Fruit fly (Drosophila melanogaster): Measurements from ENCODE around the gene CG7102.

CG7102 gene

DNA sequence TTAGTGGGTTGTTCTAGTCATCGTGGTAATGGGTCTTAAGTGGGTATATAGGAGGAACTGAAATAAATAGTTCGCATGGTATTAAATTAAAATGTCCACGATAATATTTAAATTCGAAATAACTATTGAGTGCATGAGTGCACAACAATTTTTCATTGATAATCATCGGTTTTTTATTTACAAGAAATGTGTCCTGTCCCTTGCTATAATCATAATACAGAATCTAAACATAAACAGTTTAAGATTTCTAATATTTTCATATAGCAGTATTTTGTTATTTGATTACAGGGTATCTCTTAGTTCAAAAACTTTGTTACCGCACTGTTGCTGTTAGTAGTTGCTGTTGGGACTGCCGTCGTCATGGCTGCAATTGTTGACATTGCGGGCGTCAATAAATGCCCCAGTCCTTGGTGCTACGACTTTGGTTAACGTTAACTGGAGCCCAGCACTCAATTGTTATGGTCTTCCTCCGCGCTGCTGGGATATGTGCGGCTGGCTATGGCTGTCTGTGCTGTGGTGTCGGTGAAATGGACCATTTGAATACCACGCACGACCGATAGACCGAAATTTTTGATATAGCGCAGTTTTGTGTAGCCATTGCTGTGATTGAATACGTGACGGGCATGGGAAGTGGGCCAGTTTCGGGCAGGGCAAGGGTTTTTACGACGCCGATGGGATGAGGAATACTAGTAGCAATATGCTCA is 15.3 kb downstream of the CG7102 start (continued):
- no peak for TF ChIP-seq Deaf1 (tag; optimal IDR thresholded peaks at IDR 0.05)
- TF ChIP-seq Side (GFP tag; optimal IDR thresholded peaks at IDR 0.05): no peak
- no peak for TF ChIP-seq CG2202 (tag; optimal IDR thresholded peaks at IDR 0.05)
- no peak for TF ChIP-seq Camta (GFP tag; optimal IDR thresholded peaks at IDR 0.05)
- TF ChIP-seq CG31365 (tag; optimal IDR thresholded peaks at IDR 0.05): no peak
- no peak for TF ChIP-seq CG1792 (GFP tag; optimal IDR thresholded peaks at IDR 0.05)
- TF ChIP-seq caup (GFP tag; optimal IDR thresholded peaks at IDR 0.05; ENCODE audit: severe bottlenecking): peak; percentile 58
- TF ChIP-seq sens-2 (GFP tag; IDR thresholded peaks at IDR 0.05): no peak
- TF ChIP-seq wdn (GFP tag; IDR thresholded peaks at IDR 0.05): no peak
- 0 out of 2 replicates have a peak, but pooled peaks have one; percentile 23 for TF ChIP-seq CG14667 (GFP tag; IDR thresholded peaks at IDR 0.05)
- TF ChIP-seq CG34422 (GFP tag; IDR thresholded peaks at IDR 0.05): no peak
- TF ChIP-seq disco-r (GFP tag; optimal IDR thresholded peaks at IDR 0.05): peak; percentile 20
- peak; percentile 27 for TF ChIP-seq pum (GFP tag; optimal IDR thresholded peaks at IDR 0.05)
- no peak for TF ChIP-seq Gsc (GFP tag; IDR thresholded peaks at IDR 0.05)
- TF ChIP-seq CG2120 (GFP tag; optimal IDR thresholded peaks at IDR 0.05): peak; percentile 77
- peak; percentile 41 for TF ChIP-seq mam (GFP tag; optimal IDR thresholded peaks at IDR 0.05)
- TF ChIP-seq Doc2 (GFP tag; IDR thresholded peaks at IDR 0.05): no peak
- TF ChIP-seq CG13287 (GFP tag; IDR thresholded peaks at IDR 0.05; ENCODE audit: partially characterized antibody): no peak
- peak; percentile 65 for TF ChIP-seq CG8924 (tag; optimal IDR thresholded peaks at IDR 0.05)
- TF ChIP-seq emc (GFP tag; optimal IDR thresholded peaks at IDR 0.05): no peak
- TF ChIP-seq BEAF-32 (GFP tag; optimal IDR thresholded peaks at IDR 0.05): no peak
- TF ChIP-seq vnd (GFP tag; IDR thresholded peaks at IDR 0.05; ENCODE audit: partially characterized antibody): no peak
- TF ChIP-seq Nf-YA (GFP tag; IDR thresholded peaks at IDR 0.05): no peak
- TF ChIP-seq dm (GFP tag; optimal IDR thresholded peaks at IDR 0.05): no peak
- TF ChIP-seq pita (GFP tag; optimal IDR thresholded peaks at IDR 0.05): no peak
- TF ChIP-seq Eip74EF (GFP tag; optimal IDR thresholded peaks at IDR 0.05): no peak
- TF ChIP-seq CG7987 (GFP tag; optimal IDR thresholded peaks at IDR 0.05): no peak
- TF ChIP-seq CG11456 (GFP tag; IDR thresholded peaks at IDR 0.05): no peak
- peak; percentile 42; the same call in 1 of the 2 replicates for TF ChIP-seq CG32532 (GFP tag; IDR thresholded peaks at IDR 0.05)
- TF ChIP-seq nerfin-1 (tag; optimal IDR thresholded peaks at IDR 0.05): no peak
- TF ChIP-seq CG9609 (GFP tag; optimal IDR thresholded peaks at IDR 0.05): peak; percentile 18
- TF ChIP-seq CG8359 (GFP tag; optimal IDR thresholded peaks at IDR 0.05; ENCODE audit: borderline replicate concordance): no peak
- TF ChIP-seq Dip3 (GFP tag; optimal IDR thresholded peaks at IDR 0.05): no peak
- no peak for TF ChIP-seq CG10543 (GFP tag; optimal IDR thresholded peaks at IDR 0.05)
- peak; percentile 49 for TF ChIP-seq org-1 (GFP tag; optimal IDR thresholded peaks at IDR 0.05)
- no peak for TF ChIP-seq CG3838 (GFP tag; optimal IDR thresholded peaks at IDR 0.05)
- no peak for TF ChIP-seq ac (GFP tag; optimal IDR thresholded peaks at IDR 0.05)
- TF ChIP-seq Bteb2 (GFP tag; optimal IDR thresholded peaks at IDR 0.05): no peak
- TF ChIP-seq luna (GFP tag; optimal IDR thresholded peaks at IDR 0.05): no peak
- no peak for TF ChIP-seq CG6272 (GFP tag; IDR thresholded peaks at IDR 0.05)
- no peak for TF ChIP-seq ftz-f1 (GFP tag; optimal IDR thresholded peaks at IDR 0.05)
- no peak for TF ChIP-seq repo (GFP tag; optimal IDR thresholded peaks at IDR 0.05)
- TF ChIP-seq Hmr (GFP tag; optimal IDR thresholded peaks at IDR 0.05): peak; percentile 78
- TF ChIP-seq CG9727 (GFP tag; optimal IDR thresholded peaks at IDR 0.05): peak; percentile 54
- 0 out of 3 replicates have a peak, but pooled peaks have one; percentile 38 for TF ChIP-seq CG7357 (GFP tag; IDR thresholded peaks at IDR 0.05)
- peak; percentile 48 for TF ChIP-seq fd3F (GFP tag; optimal IDR thresholded peaks at IDR 0.05)
- TF ChIP-seq B-H1 (GFP tag; IDR thresholded peaks at IDR 0.05): no peak
- no peak for TF ChIP-seq gsb-n (tag; optimal IDR thresholded peaks at IDR 0.05)
- no peak for TF ChIP-seq bigmax (GFP tag; optimal IDR thresholded peaks at IDR 0.05)
- TF ChIP-seq Xrp1 (GFP tag; IDR thresholded peaks at IDR 0.05): no peak; the same call in 1 of the 2 replicates
